Fruit fly (Drosophila melanogaster) whole organism, wandering third instar larva: Measurements from ENCODE around the gene RpL32.

Experiments used
- Dfd ChIP-seq: fragments of >200 bp; optimal IDR thresholded peaks from 2 replicates; lab custom pipeline; 2017; ENCODE audit warnings: missing biosample characterization, missing genetic modification characterization
- pan ChIP-seq: fragments of >200 bp; optimal IDR thresholded peaks from 2 replicates; lab custom pipeline; 2017
- sv ChIP-seq: fragments of 200-800 bp; sonication (Bioruptor generic); optimal IDR thresholded peaks from 3 replicates; lab custom pipeline; 2016; ENCODE audit warnings: missing biosample characterization, missing genetic modification characterization

DNA sequence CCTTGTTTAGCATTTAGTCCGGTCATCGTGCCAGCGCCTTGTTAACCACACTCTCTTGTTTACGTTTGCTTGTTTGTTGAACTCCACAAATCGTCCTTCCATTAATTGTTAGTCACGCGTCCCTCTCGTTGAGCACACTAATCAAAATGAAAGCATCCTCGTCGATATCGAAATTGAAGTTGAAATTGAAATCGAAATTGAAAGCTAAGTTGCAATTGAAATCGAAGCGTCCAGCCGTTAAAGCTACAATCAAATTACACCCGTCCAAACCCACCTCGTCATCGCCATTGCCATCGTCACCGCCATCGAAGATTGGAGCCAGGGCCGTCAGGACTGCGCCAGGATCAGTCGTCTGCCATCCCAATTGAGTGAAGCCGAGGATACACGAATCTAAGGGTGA is 22.5 kb downstream of the RpL32 start:
- TF ChIP-seq sv (no peak), pan (lab: Kevin White, UChicago) (no peak), Dfd (GFP tag; lab: Kevin White, UChicago) (no peak)
